Worm (Caenorhabditis elegans): ENCODE measurements around the gene F13A2.3.

DNA sequence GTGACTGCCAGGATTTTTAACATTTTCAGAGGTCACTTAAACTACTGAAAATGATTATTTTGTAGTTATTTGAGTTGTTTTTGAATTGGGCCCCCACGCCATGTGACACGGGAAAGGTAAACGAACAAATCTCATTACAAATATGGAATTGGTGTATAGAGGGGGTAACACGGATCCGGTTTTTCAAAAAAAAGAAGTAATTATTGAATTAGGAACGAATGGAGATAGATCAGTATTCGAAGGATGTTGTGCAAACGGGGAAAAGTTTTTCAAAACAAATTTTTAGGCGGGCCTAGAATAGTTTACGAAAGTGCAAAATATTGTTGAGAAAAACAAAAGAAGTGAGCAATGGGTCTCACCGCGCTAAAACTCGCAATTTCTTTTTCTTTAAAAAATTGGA lies 29.7 kb downstream of the F13A2.3 start, which contains the start of gene F32D1.11:
- TF ChIP-seq unc-62 (GFP tag; optimal IDR thresholded peaks at IDR 0.05) (no peak), nhr-237 (tag; optimal IDR thresholded peaks at IDR 0.05) (no peak), unc-39 (tag; optimal IDR thresholded peaks at IDR 0.05) (no peak), nhr-12 (tag; optimal IDR thresholded peaks at IDR 0.05) (no peak), nhr-76 (tag; optimal IDR thresholded peaks at IDR 0.05) (no peak), ceh-43 (GFP tag; optimal IDR thresholded peaks at IDR 0.05) (no peak)
